Fruit fly (Drosophila melanogaster) whole organism, pupa: ENCODE results near the gene CG14864.

Source experiments
- CG10348 ChIP-seq: fragments of 200-800 bp; sonication (Bioruptor generic); IDR thresholded peaks from 2 replicates; pipeline ENCODE4 v1.3.6; 2022; ENCODE audit warnings: missing biosample characterization, missing genetic modification characterization
- CG12605 ChIP-seq: fragments of 200-800 bp; sonication (Bioruptor generic); IDR thresholded peaks from 2 replicates; pipeline ENCODE4 v1.3.6; 2022; ENCODE audit warnings: missing biosample characterization, missing genetic modification characterization
- CG13204 ChIP-seq: fragments of 200-800 bp; sonication (Bioruptor generic); optimal IDR thresholded peaks from 2 replicates; lab custom pipeline; 2018; ENCODE audit warnings: missing biosample characterization, mild to moderate bottlenecking, missing genetic modification characterization, moderate library complexity
- CG14655 ChIP-seq: fragments of 200-800 bp; sonication (Bioruptor generic); optimal IDR thresholded peaks from 3 replicates; lab custom pipeline; 2017; ENCODE audit warnings: mild to moderate bottlenecking, missing biosample characterization, missing genetic modification reagents, missing genetic modification characterization
- CG15710 ChIP-seq: fragments of 200-800 bp; sonication (Bioruptor generic); optimal IDR thresholded peaks from 2 replicates; lab custom pipeline; 2018; ENCODE audit warnings: missing biosample characterization, mild to moderate bottlenecking, missing genetic modification characterization, moderate library complexity
- CG17806 ChIP-seq: fragments of 200-800 bp; sonication (Bioruptor generic); optimal IDR thresholded peaks from 2 replicates; lab custom pipeline; 2018; ENCODE audit warnings: missing biosample characterization, mild to moderate bottlenecking, missing genetic modification characterization, moderate library complexity
- CG32121 ChIP-seq: fragments of 200-800 bp; sonication (Bioruptor generic); IDR thresholded peaks from 2 replicates; pipeline ENCODE4 v1.3.6; 2022; ENCODE audit warnings: missing biosample characterization, missing genetic modification characterization
- CG34367 ChIP-seq: fragments of 200-800 bp; sonication (Bioruptor generic); optimal IDR thresholded peaks from 2 replicates; lab custom pipeline; 2018; ENCODE audit warnings: missing biosample characterization, mild to moderate bottlenecking, missing genetic modification characterization
- CG4496 ChIP-seq: fragments of 200-800 bp; sonication (Bioruptor generic); IDR thresholded peaks from 3 replicates; pipeline ENCODE4 v1.3.6; 2022; ENCODE audit warnings: missing biosample characterization, missing genetic modification characterization
- CG8159 ChIP-seq: fragments of 200-800 bp; sonication (Bioruptor generic); optimal IDR thresholded peaks from 3 replicates; lab custom pipeline; 2018; ENCODE audit warnings: missing biosample characterization, mild to moderate bottlenecking, missing genetic modification characterization, moderate library complexity
- CG8301 ChIP-seq: fragments of 200-800 bp; sonication (Bioruptor generic); optimal IDR thresholded peaks from 2 replicates; lab custom pipeline; 2018; ENCODE audit warnings: missing biosample characterization, mild to moderate bottlenecking, missing genetic modification characterization
- CG9948 ChIP-seq: fragments of 200-800 bp; sonication (Bioruptor generic); optimal IDR thresholded peaks from 2 replicates; lab custom pipeline; 2018; ENCODE audit warnings: missing biosample characterization, mild to moderate bottlenecking, missing genetic modification characterization, moderate library complexity
- D1 ChIP-seq: fragments of 200-800 bp; sonication (Bioruptor generic); optimal IDR thresholded peaks from 2 replicates; lab custom pipeline; 2018; ENCODE audit warnings: missing biosample characterization, mild to moderate bottlenecking, missing genetic modification characterization, moderate library complexity
- EcR ChIP-seq: fragments of 200-800 bp; sonication (Bioruptor generic); optimal IDR thresholded peaks from 3 replicates; lab custom pipeline; 2019; ENCODE audit warnings: missing biosample characterization, missing genetic modification characterization, mild to moderate bottlenecking, moderate library complexity, missing genetic modification reagents
- Ets98B ChIP-seq: fragments of 200-800 bp; sonication (Bioruptor generic); IDR thresholded peaks from 2 replicates; pipeline ENCODE4 v1.3.6; 2022; ENCODE audit warnings: missing biosample characterization, missing genetic modification characterization
- Pif1A ChIP-seq: fragments of 200-800 bp; sonication (Bioruptor generic); optimal IDR thresholded peaks from 3 replicates; lab custom pipeline; 2016; ENCODE audit warnings: missing biosample characterization, missing genetic modification characterization
- Pif1B ChIP-seq: fragments of 200-800 bp; sonication (Bioruptor generic); optimal IDR thresholded peaks from 3 replicates; lab custom pipeline; 2016; ENCODE audit warnings: missing biosample characterization, missing genetic modification characterization
- Snoo ChIP-seq: fragments of 200-800 bp; sonication (Bioruptor generic); optimal IDR thresholded peaks from 3 replicates; lab custom pipeline; 2017; ENCODE audit warnings: missing biosample characterization, mild to moderate bottlenecking, missing genetic modification characterization, inconsistent platforms
- fd96Ca ChIP-seq: fragments of 200-800 bp; sonication (Bioruptor generic); IDR thresholded peaks from 3 replicates; pipeline ENCODE4 v1.3.6; 2022; ENCODE audit warnings: missing biosample characterization, missing genetic modification characterization
- gl ChIP-seq: fragments of 200-800 bp; sonication (Bioruptor generic); optimal IDR thresholded peaks from 2 replicates; lab custom pipeline; 2018; ENCODE audit warnings: missing biosample characterization, mild to moderate bottlenecking, missing genetic modification characterization
- rn ChIP-seq: fragments of 200-800 bp; sonication (Bioruptor generic); IDR thresholded peaks from 2 replicates; pipeline ENCODE4 v1.3.6; 2022; ENCODE audit warnings: missing biosample characterization, missing genetic modification characterization

The CG14864 gene

DNA sequence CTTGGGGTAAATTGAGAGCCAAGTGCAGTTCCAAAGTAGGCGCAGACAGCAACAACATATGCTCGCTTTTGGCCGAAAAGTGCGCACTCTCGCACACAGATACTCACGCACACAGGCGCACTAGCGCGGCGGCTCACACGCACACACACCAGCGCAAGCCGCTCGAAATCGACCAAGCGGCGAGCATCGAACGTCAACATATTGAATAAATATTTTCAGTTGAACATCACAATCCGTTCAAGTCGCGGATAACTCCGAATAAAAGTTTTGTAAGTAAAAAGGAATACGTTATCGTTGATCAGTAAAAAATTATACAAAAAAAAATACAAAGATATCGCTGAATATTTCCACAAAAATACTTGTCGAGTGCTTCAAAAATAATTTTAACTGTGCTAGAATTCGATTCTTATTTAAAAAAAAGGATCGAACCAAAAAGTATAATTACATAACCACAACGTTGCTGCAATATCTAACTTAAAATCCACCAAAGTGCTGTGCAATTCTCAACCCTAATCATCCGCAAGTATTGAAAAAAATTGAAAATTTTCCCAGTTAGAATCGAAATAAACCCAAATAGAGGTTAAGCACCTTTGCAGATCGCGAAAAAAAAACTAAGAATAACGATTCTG is 13.1 kb upstream of the CG14864 start:
- no peak for TF ChIP-seq CG15710 (tag; lab: Kevin White, UChicago)
- TF ChIP-seq CG34367, result no peak
- no peak for TF ChIP-seq EcR

DNA sequence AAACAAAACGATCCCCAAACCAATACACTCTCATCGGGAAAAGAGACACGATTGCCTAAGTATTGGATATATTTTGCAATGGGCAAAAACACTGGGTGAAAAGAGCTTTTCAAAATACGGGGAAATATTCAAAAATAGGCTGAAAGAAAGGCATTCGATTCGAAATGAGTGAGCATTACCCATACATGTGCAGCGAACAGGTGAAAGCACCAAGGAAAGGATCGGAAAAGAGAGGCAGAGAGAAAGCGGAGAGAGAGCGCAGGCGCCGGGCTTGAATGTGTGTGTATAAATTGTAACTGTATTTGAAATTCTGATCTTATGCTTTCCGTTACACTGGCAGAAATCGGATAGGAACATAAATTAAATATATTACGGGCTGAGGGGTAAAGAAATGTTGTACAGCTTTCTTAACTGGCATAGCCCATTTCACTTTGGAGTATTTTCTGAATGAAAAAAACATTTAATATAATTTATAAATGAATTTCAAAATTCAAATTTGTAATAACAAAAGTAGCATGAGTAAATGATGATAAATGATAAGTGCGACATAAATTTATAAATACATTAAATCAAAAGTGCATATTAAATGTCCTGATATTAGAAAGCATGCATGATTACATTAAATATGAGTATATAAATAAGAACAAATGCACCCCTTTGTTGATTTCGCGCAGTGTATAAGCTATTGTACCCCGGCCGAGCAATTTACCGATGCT is 12.4 kb upstream of the CG14864 start:
- TF ChIP-seq CG32121 (no peak), CG12605 (GFP tag; lab: Robert Waterston, UW) (no peak), CG4496 (GFP tag; lab: Robert Waterston, UW) (0 out of 3 replicates have a peak, but pooled peaks have one; percentile 25), gl (tag; lab: Kevin White, UChicago) (no peak), EcR (no peak), CG10348 (no peak), D1 (tag; lab: Kevin White, UChicago) (no peak), Ets98B (no peak), Snoo (peak; percentile 74), CG13204 (GFP tag; lab: Kevin White, UChicago) (no peak), CG15710 (tag; lab: Kevin White, UChicago) (peak; percentile 33), CG9948 (tag; lab: Kevin White, UChicago) (peak; percentile 42), CG8159 (tag; lab: Kevin White, UChicago) (peak; percentile 54), rn (GFP tag; lab: Robert Waterston, UW) (no peak), CG14655 (peak; percentile 81), Pif1B (GFP tag; lab: Kevin White, UChicago) (peak; percentile 43), CG34367 (no peak), fd96Ca (GFP tag; lab: Robert Waterston, UW) (no peak), Pif1A (GFP tag; lab: Kevin White, UChicago) (peak; percentile 40), CG17806 (tag; lab: Kevin White, UChicago) (peak; percentile 24), CG8301 (tag; lab: Kevin White, UChicago) (peak; percentile 57)

DNA sequence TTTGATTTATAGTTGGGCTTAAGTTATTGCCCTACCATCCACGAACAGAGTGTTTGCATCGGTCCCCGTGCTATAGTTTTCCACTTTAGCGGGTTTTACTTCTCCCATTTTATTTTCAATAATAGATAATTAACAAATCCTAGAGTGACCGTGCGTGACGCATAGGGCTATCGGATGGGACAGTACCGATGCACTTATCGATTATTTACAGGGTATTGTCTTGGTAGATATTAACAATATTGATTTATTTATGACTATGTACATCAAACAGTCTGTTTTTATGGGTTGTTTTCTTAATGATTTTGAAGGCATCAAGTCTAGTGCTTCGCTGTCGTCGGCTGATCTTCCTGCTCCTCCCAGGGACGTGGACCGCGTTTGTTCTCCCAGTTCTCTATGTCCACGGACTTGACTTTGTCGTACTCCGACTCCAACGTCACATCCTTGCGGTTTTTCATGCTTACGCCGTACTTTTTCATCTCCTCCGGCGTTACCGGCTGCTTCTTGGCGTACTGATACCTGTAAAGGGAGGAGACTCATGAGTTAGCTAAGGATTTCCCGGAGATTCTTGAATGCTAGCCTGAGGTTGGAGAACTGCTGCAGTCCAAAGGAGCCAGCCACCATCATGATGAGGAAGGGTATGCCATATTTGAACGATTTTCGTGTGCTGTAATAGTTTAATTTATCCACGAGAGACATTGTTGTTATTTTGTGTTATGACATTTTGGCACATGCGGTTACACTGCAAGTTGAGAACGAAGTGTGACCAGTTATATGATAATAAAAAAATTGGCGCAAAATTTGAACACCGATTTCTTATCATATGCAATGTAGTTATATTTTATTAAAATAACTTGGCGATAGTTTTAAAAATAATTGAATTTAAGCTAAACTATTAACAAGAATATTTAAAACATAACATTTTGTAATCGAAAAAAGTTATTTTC is 9.9 kb upstream of the CG14864 start, which contains the start of the genes MRG15 and Tm1:
Gene MRG15, minus strand, starts transcription at position 184 of the 944 bp plus-strand sequence.
Gene Tm1, plus strand, starts transcription at position 295 of the 944 bp plus-strand sequence.
- TF ChIP-seq CG15710 (tag; lab: Kevin White, UChicago) (no peak), CG10348 (no peak), CG34367 (no peak)
- TF ChIP-seq, all 21 proteins: peak for 0

DNA sequence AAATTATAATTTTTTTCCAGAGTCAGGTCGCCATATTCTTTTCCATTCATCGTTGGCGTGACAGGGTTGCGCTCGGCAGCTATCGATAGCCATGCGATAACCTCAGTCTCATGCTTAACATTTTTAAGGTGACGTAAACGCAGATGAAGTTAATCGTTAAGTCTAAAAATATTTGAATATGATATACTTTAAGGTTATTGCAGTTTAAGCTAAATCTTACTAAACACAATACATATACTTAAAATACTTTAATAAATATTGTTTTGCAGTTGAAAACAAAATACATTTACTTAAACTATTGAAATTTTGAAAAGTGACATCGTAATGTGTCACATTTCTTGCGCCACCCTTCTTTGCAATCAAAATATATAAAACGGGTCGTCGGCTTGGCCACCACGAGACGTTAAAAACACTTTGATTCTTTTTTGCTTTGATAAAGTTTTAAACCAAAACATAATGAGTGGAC is 6.9 kb upstream of the CG14864 start, which contains the start of the genes Cp190 and CG4338:
Gene Cp190, minus strand, starts transcription at position 84 of the 466 bp plus-strand sequence.
Gene CG4338, plus strand, starts transcription at position 365 of the 466 bp plus-strand sequence.
- TF ChIP-seq CG8159 (tag; lab: Kevin White, UChicago) (peak; percentile 99), CG8301 (tag; lab: Kevin White, UChicago) (peak; percentile 98), fd96Ca (GFP tag; lab: Robert Waterston, UW) (peak; percentile 67; the same call in 2 of the 3 replicates), CG12605 (GFP tag; lab: Robert Waterston, UW) (peak; percentile 94), rn (GFP tag; lab: Robert Waterston, UW) (peak; percentile 87), CG9948 (tag; lab: Kevin White, UChicago) (peak; percentile 98), Snoo (peak; percentile 97), CG4496 (GFP tag; lab: Robert Waterston, UW) (peak; percentile 93), Pif1B (GFP tag; lab: Kevin White, UChicago) (no peak), Pif1A (GFP tag; lab: Kevin White, UChicago) (no peak), CG32121 (peak; percentile 96), CG14655 (no peak), gl (tag; lab: Kevin White, UChicago) (peak; percentile 91), D1 (tag; lab: Kevin White, UChicago) (no peak), CG34367 (peak; percentile 97), CG10348 (peak; percentile 83), CG15710 (tag; lab: Kevin White, UChicago) (peak; percentile 98), Ets98B (peak; percentile 90), EcR (peak; percentile 85), CG13204 (GFP tag; lab: Kevin White, UChicago) (no peak), CG17806 (tag; lab: Kevin White, UChicago) (peak; percentile 98)

DNA sequence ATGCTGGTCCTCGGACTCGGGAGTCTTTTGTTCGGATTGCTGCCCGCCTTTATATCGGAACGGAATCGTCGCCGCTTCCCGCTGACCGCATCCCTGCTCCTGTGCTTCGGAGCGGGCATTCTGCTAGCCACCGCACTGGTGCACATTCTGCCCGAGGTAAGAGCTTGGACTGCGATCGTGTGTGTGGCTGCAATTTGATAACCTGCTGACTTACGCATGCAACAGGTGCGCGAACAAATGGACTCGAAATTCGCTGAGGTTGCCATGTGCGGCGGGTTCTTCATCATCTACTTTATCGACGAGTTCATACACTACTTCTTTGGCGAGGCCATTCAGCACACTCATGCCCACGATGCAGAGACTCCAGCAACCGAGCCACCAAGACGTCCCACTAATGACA is 518 bp upstream of the CG14864 start:
- no peak for TF ChIP-seq Snoo
- no peak for TF ChIP-seq CG13204 (GFP tag; lab: Kevin White, UChicago)
- no peak for TF ChIP-seq Ets98B
- TF ChIP-seq CG8159 (tag; lab: Kevin White, UChicago), result no peak
- no peak for TF ChIP-seq rn (GFP tag; lab: Robert Waterston, UW)
